Fruit fly (Drosophila melanogaster) Kc167 (cell line): ENCODE measurements around the gene ph-p.

Source experiments
- Sin3A ChIP-seq: fragments of >200 bp; optimal IDR thresholded peaks from 2 replicates; lab custom pipeline; 2018; ENCODE audit warnings: missing external identifiers
- h ChIP-seq: fragments of >200 bp; optimal IDR thresholded peaks from 3 replicates; lab custom pipeline; 2018; ENCODE audit warnings: missing external identifiers
- insv ChIP-seq: fragments of >200 bp; optimal IDR thresholded peaks from 3 replicates; lab custom pipeline; 2018; ENCODE audit warnings: missing external identifiers

- TF ChIP-seq insv: no peak
- TF ChIP-seq h (lab: Kevin White, UChicago): no peak
- no peak for TF ChIP-seq Sin3A (lab: Kevin White, UChicago)
These were observed 42.6 kb upstream of the ph-p start, which contains the start of gene pn for dm6 chrX:2180750-2181261.
